Fruit fly (Drosophila melanogaster): ENCODE data around the gene CG11585.
A peak's percentile ranks its signal among the peaks of the same experiment; 100 is the strongest.

The CG11585 gene

dm6 chrX:14169068-14169642 is 20.2 kb upstream of the CG11585 start, which contains the start of gene CG12480 (continued):
- TF ChIP-seq mirr (GFP tag; optimal IDR thresholded peaks at IDR 0.05): peak; percentile 31
- TF ChIP-seq CG7556 (GFP tag; optimal IDR thresholded peaks at IDR 0.05): peak; percentile 4
- no peak for TF ChIP-seq CG15601 (tag; optimal IDR thresholded peaks at IDR 0.05)
- TF ChIP-seq CG31365 (tag; optimal IDR thresholded peaks at IDR 0.05): no peak
- no peak for TF ChIP-seq CG8478 (optimal IDR thresholded peaks at IDR 0.05)
- TF ChIP-seq Ets65A (GFP tag): peak; percentile 34
- no peak for TF ChIP-seq az2 (GFP tag; optimal IDR thresholded peaks at IDR 0.05)
- TF ChIP-seq otp (GFP tag; IDR thresholded peaks at IDR 0.05): no peak
- TF ChIP-seq CG10431 (GFP tag; optimal IDR thresholded peaks at IDR 0.05): no peak
- no peak for TF ChIP-seq Sox102F (GFP tag; optimal IDR thresholded peaks at IDR 0.05)
- no peak for TF ChIP-seq luna (GFP tag; optimal IDR thresholded peaks at IDR 0.05)
- no peak for TF ChIP-seq Sry-β (GFP tag; optimal IDR thresholded peaks at IDR 0.05)
- TF ChIP-seq CG17361 (GFP tag; IDR thresholded peaks at IDR 0.05): 0 out of 3 replicates have a peak, but pooled peaks have one; percentile 16
- no peak for TF ChIP-seq br (optimal IDR thresholded peaks at IDR 0.05)
- TF ChIP-seq CG13894 (tag; optimal IDR thresholded peaks at IDR 0.05): peak; percentile 64
- peak; percentile 36 for TF ChIP-seq CoRest (tag; optimal IDR thresholded peaks at IDR 0.05)
- TF ChIP-seq CG3065 (GFP tag; optimal IDR thresholded peaks at IDR 0.05): no peak
- TF ChIP-seq dmrt99B (tag; optimal IDR thresholded peaks at IDR 0.05): no peak
- TF ChIP-seq CG4328 (GFP tag; optimal IDR thresholded peaks at IDR 0.05): no peak
- peak; percentile 33 for TF ChIP-seq Hsf (GFP tag; optimal IDR thresholded peaks at IDR 0.05)
- TF ChIP-seq Dll (GFP tag; IDR thresholded peaks at IDR 0.05; ENCODE audit: partially characterized antibody): no peak
- 0 out of 2 replicates have a peak, but pooled peaks have one; percentile 15 for TF ChIP-seq Drgx (GFP tag; IDR thresholded peaks at IDR 0.05)
- no peak for TF ChIP-seq Eip74EF (GFP tag; optimal IDR thresholded peaks at IDR 0.05)
- no peak for TF ChIP-seq Fer2 (tag; optimal IDR thresholded peaks at IDR 0.05)
- peak; percentile 43 for TF ChIP-seq CG6765 (GFP tag; optimal IDR thresholded peaks at IDR 0.05)
- TF ChIP-seq NK7.1 (GFP tag; optimal IDR thresholded peaks at IDR 0.05): no peak
- TF ChIP-seq ro (GFP tag; IDR thresholded peaks at IDR 0.05): no peak
- no peak; the same call in 2 of the 3 replicates for TF ChIP-seq zfh1 (GFP tag; IDR thresholded peaks at IDR 0.05)
- no peak for TF ChIP-seq crc (GFP tag; optimal IDR thresholded peaks at IDR 0.05)
- TF ChIP-seq Stat92E (GFP tag; optimal IDR thresholded peaks at IDR 0.05): no peak
- no peak for TF ChIP-seq h (optimal IDR thresholded peaks at IDR 0.05)
- TF ChIP-seq CG32532 (GFP tag; IDR thresholded peaks at IDR 0.05): peak; percentile 90
- no peak for TF ChIP-seq CG2199 (GFP tag; IDR thresholded peaks at IDR 0.05)
- no peak for TF ChIP-seq btn (GFP tag; optimal IDR thresholded peaks at IDR 0.05)
- TF ChIP-seq NFAT (GFP tag; IDR thresholded peaks at IDR 0.05): peak; percentile 68
- TF ChIP-seq bigmax (GFP tag; optimal IDR thresholded peaks at IDR 0.05): no peak
- TF ChIP-seq Mes4 (GFP tag; optimal IDR thresholded peaks at IDR 0.05): no peak
- no peak for TF ChIP-seq Lhr (GFP tag; optimal IDR thresholded peaks at IDR 0.05)
- peak; percentile 72 for TF ChIP-seq caup (GFP tag; optimal IDR thresholded peaks at IDR 0.05; ENCODE audit: severe bottlenecking)
- TF ChIP-seq CG10147 (GFP tag; optimal IDR thresholded peaks at IDR 0.05): peak; percentile 85
- no peak for TF ChIP-seq CG1792 (GFP tag; optimal IDR thresholded peaks at IDR 0.05)
- TF ChIP-seq dpn (GFP tag; optimal IDR thresholded peaks at IDR 0.05): peak; percentile 18 to 39
- peak; percentile 40 for TF ChIP-seq CG8924 (tag; optimal IDR thresholded peaks at IDR 0.05)
- no peak for TF ChIP-seq ssp (GFP tag; IDR thresholded peaks at IDR 0.05)
- no peak for TF ChIP-seq gt (GFP tag; IDR thresholded peaks at IDR 0.05)
- peak; percentile 9 for TF ChIP-seq CG16815 (GFP tag; optimal IDR thresholded peaks at IDR 0.05)
- TF ChIP-seq CG15479 (GFP tag; optimal IDR thresholded peaks at IDR 0.05): no peak
- TF ChIP-seq CG18619 (GFP tag; optimal IDR thresholded peaks at IDR 0.05): peak; percentile 51
- TF ChIP-seq sr (GFP tag; IDR thresholded peaks at IDR 0.05): no peak
- TF ChIP-seq Myb (GFP tag; optimal IDR thresholded peaks at IDR 0.05): no peak
- no peak for TF ChIP-seq eyg (GFP tag; optimal IDR thresholded peaks at IDR 0.05)
- no peak for TF ChIP-seq CG17612 (GFP tag; IDR thresholded peaks at IDR 0.05)
